Worm (Caenorhabditis elegans): ENCODE results near the gene prdx-3.
A peak's percentile ranks its signal among the peaks of the same experiment; 100 is the strongest.
"Not testable (repeated sequence)": the region's sequence is repeated elsewhere in the genome, so short reads cannot be mapped to it uniquely, and the experiment has no call there.

prdx-3 gene

DNA sequence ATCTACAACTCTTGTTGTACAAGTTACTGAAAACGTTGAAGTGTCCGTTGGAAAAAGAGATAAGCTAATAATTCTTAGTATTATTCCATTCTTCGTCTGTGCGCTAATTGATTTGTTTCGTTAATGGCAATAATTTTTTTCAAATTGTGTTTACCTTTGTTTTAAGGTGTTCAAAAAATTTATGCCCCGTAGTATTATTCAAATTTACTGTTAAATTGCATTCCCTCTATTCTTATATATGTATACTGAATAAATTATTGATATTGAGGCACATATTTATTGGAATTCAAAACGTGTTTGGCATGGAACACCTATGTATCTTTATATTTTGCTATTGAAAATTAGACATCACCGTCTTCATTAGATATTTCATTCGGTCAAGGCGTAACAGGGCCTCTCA, 32.4 kb upstream of the prdx-3 start, which contains the start of gene pals-26:
Gene pals-26 (plus strand): TSS at position 301 of the 400 bp plus-strand sequence.
- TF ChIP-seq lin-38 (GFP tag; IDR thresholded peaks at IDR 0.05): no peak
- no peak for TF ChIP-seq ceh-20 (GFP tag; IDR thresholded peaks at IDR 0.05)
- no peak for TF ChIP-seq unc-62 (GFP tag; optimal IDR thresholded peaks at IDR 0.05 in 1 of 2)
- TF ChIP-seq unc-62 (tag; optimal IDR thresholded peaks at IDR 0.05): no peak

DNA sequence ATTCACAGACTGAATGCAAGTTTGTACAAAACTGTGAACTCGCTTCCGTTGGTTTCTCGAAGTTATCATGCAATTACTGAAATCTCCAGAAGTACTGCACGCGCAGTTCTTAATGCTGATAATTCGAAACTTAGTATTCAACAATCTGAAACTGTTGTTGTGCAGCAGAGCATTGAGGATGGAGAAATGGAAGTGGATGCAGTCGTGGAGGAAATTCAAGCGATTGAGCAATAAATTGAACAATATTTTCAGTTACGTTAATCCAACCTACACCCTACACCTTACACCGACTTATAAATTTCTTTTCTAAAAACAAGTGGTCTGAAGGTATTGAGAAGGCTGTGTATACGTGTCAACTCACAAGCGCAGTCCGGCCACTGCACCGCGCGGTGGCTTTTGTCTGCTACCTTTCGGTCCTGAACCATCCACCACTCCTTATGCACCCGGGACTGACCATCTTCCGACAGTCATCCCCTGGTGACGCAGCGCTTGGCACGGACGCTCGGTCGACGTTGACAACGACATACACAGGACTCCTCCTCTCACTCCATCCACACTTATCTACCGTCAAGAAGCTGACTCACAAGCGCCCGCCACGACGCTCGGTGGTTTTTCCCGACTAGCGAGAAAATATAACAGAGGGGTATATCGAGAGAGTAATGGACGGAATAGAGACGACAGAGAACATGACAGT, 28.5 kb upstream of the prdx-3 start:
- TF ChIP-seq dmd-8 (GFP tag; IDR thresholded peaks at IDR 0.05) (peak; percentile 75; the same call in 1 of the 2 replicates), F37D6.2 (tag; optimal IDR thresholded peaks at IDR 0.05) (peak; percentile 34), nhr-48 (tag; optimal IDR thresholded peaks at IDR 0.05) (peak; percentile 77), dmd-9 (GFP tag; IDR thresholded peaks at IDR 0.05) (0 out of 2 replicates have a peak, but pooled peaks have one; percentile 30), tra-1 (GFP tag; IDR thresholded peaks at IDR 0.05) (peak; percentile 64), T26A8.4 (GFP tag; IDR thresholded peaks at IDR 0.05) (peak; percentile 89), zfp-3 (GFP tag; conservative IDR thresholded peaks at IDR 0.05) (0 out of 2 replicates have a peak, but pooled peaks have one; percentile 34), mep-1 (tag; optimal IDR thresholded peaks at IDR 0.05) (peak; percentile 72), pha-4 (GFP tag; IDR thresholded peaks at IDR 0.05) (peak; percentile 82), saeg-2 (GFP tag; IDR thresholded peaks at IDR 0.05) (0 out of 2 replicates have a peak, but pooled peaks have one; percentile 68), hif-1 (tag; optimal IDR thresholded peaks at IDR 0.05) (peak in 1 of 2 experiments; percentile 54), T20F7.1 (GFP tag; optimal IDR thresholded peaks at IDR 0.05) (peak; percentile 57), Y5F2A.4 (GFP tag; optimal IDR thresholded peaks at IDR 0.05) (peak; percentile 19), lsy-2 (tag; optimal IDR thresholded peaks at IDR 0.05) (peak in 1 of 2 experiments; percentile 64), snpc-1.2 (GFP tag; IDR thresholded peaks at IDR 0.05) (peak; percentile 30; the same call in 1 of the 2 replicates), mes-2 (tag; optimal IDR thresholded peaks at IDR 0.05; ENCODE audit: poor library complexity, severe bottlenecking) (peak; percentile 62), nhr-25 (tag; optimal IDR thresholded peaks at IDR 0.05; ENCODE audit: borderline replicate concordance, insufficient read depth) (peak; percentile 79), D1046.2 (GFP tag; IDR thresholded peaks at IDR 0.05) (peak; percentile 8; the same call in 1 of the 2 replicates), ceh-44 (GFP tag; IDR thresholded peaks at IDR 0.05) (peak; percentile 37; the same call in 1 of the 2 replicates), hlh-11 (tag; optimal IDR thresholded peaks at IDR 0.05) (peak; percentile 78), spr-3 (GFP tag; optimal IDR thresholded peaks at IDR 0.05) (peak; percentile 44), zip-2 (tag; optimal IDR thresholded peaks at IDR 0.05) (peak; percentile 45), dve-1 (tag; optimal IDR thresholded peaks at IDR 0.05; ENCODE audit: insufficient read depth) (peak; percentile 43), lin-13 (GFP tag; optimal IDR thresholded peaks at IDR 0.05) (peak; percentile 38), set-16 (GFP tag; IDR thresholded peaks at IDR 0.05) (peak; percentile 91), egl-43 (GFP tag; IDR thresholded peaks at IDR 0.05) (peak; percentile 79), lir-3 (tag; optimal IDR thresholded peaks at IDR 0.05) (peak; percentile 75), hmg-1.1 (GFP tag; IDR thresholded peaks at IDR 0.05) (peak; percentile 88), nhr-41 (GFP tag; IDR thresholded peaks at IDR 0.05) (peak; percentile 78), mxl-3 (GFP tag; optimal IDR thresholded peaks at IDR 0.05) (peak; percentile 48), ceh-20 (GFP tag; IDR thresholded peaks at IDR 0.05) (peak; percentile 73), F10B5.3 (tag; optimal IDR thresholded peaks at IDR 0.05) (peak; percentile 68), Y105C5A.15 (GFP tag; IDR thresholded peaks at IDR 0.05) (0 out of 2 replicates have a peak, but pooled peaks have one; percentile 12), daf-16 (GFP tag; optimal IDR thresholded peaks at IDR 0.05) (peak in 1 of 2 experiments; percentile 48), daf-16 (tag; optimal IDR thresholded peaks at IDR 0.05) (peak; percentile 40), lin-29 (GFP tag; IDR thresholded peaks at IDR 0.05) (0 out of 2 replicates have a peak, but pooled peaks have one; percentile 16), zip-11 (GFP tag; IDR thresholded peaks at IDR 0.05) (peak; percentile 46; the same call in 1 of the 2 replicates), mdt-29 (GFP tag; IDR thresholded peaks at IDR 0.05) (0 out of 2 replicates have a peak, but pooled peaks have one; percentile 17), nhr-28 (tag; optimal IDR thresholded peaks at IDR 0.05) (peak; percentile 18), madf-5 (GFP tag; IDR thresholded peaks at IDR 0.05) (peak; percentile 46 to 62; a peak in 1 of 4 replicates), mxl-2 (GFP tag; conservative IDR thresholded peaks at IDR 0.05) (0 out of 2 replicates have a peak, but pooled peaks have one; percentile 56), rbr-2 (tag; optimal IDR thresholded peaks at IDR 0.05) (peak; percentile 69)
- not testable (repeated sequence) for TF ChIP-seq pha-4 (tag; optimal IDR thresholded peaks at IDR 0.05)

Measured in whole organism, L4 larva.